Fruit fly (Drosophila melanogaster) Kc167 (cell line): Measurements from ENCODE around the gene Art3.

ENCODE experiments used
- Sin3A ChIP-seq: fragments of >200 bp; optimal IDR thresholded peaks from 2 replicates; lab custom pipeline; 2018; ENCODE audit warnings: missing external identifiers
- ttk ChIP-seq: sonication (Bioruptor generic); optimal IDR thresholded peaks from 2 replicates; lab custom pipeline; 2017; ENCODE audit warnings: missing external identifiers

- TF ChIP-seq ttk (lab: Kevin White, UChicago) (no peak), Sin3A (no peak)
Observed at dm6 chr3R:15208712-15209499, 20.3 kb downstream of the Art3 start, which contains the start of the genes Spn88Eb and Mau2.
